Fruit fly (Drosophila melanogaster) whole organism, prepupa: Measurements from ENCODE around the gene ND-MNLL.

Experiments used
- CG10669 ChIP-seq: fragments of 200-800 bp; sonication (Bioruptor generic); optimal IDR thresholded peaks from 3 replicates; lab custom pipeline; 2018; ENCODE audit warnings: missing biosample characterization, mild to moderate bottlenecking, missing genetic modification characterization, moderate library complexity
- CG11902 ChIP-seq: fragments of 200-800 bp; sonication (Bioruptor generic); optimal IDR thresholded peaks from 3 replicates; lab custom pipeline; 2016; ENCODE audit warnings: missing biosample characterization, missing genetic modification characterization
- CG15336 ChIP-seq: fragments of 200-800 bp; sonication (Bioruptor generic); IDR thresholded peaks from 2 replicates; pipeline ENCODE4 v1.3.6; 2022; ENCODE audit warnings: missing biosample characterization, missing genetic modification characterization
- CG32006 ChIP-seq: fragments of 200-800 bp; sonication (Bioruptor generic); optimal IDR thresholded peaks from 3 replicates; lab custom pipeline; 2017; ENCODE audit warnings: missing biosample characterization, mild to moderate bottlenecking, missing genetic modification characterization
- CG6276 ChIP-seq: fragments of 200-800 bp; sonication (Bioruptor generic); optimal IDR thresholded peaks from 2 replicates; lab custom pipeline; 2017; ENCODE audit warnings: missing biosample characterization, mild to moderate bottlenecking, missing genetic modification characterization
- CG7368 ChIP-seq: fragments of 200-800 bp; sonication (Bioruptor generic); optimal IDR thresholded peaks from 3 replicates; lab custom pipeline; 2016; ENCODE audit warnings: missing biosample characterization, missing genetic modification characterization
- Eip75B ChIP-seq: fragments of 200-800 bp; sonication (Bioruptor generic); optimal IDR thresholded peaks from 3 replicates; lab custom pipeline; 2016; ENCODE audit warnings: missing biosample characterization, missing genetic modification characterization
- Eip78C ChIP-seq: fragments of 200-800 bp; sonication (Bioruptor generic); peaks from one replicate; lab custom pipeline; 2016; ENCODE audit warnings: missing biosample characterization, missing genetic modification characterization
- Eip93F ChIP-seq: fragments of 200-800 bp; sonication (Bioruptor generic); optimal IDR thresholded peaks from 2 replicates; lab custom pipeline; 2016; ENCODE audit warnings: missing biosample characterization, mild to moderate bottlenecking, missing genetic modification characterization
- Ets21C ChIP-seq: fragments of 200-800 bp; sonication (Bioruptor generic); optimal IDR thresholded peaks from 3 replicates; lab custom pipeline; 2016; ENCODE audit warnings: missing biosample characterization, missing genetic modification characterization
- Met ChIP-seq: fragments of 200-800 bp; sonication (Bioruptor generic); optimal IDR thresholded peaks from 3 replicates; lab custom pipeline; 2016; ENCODE audit warnings: missing biosample characterization, missing genetic modification characterization
- fd59A ChIP-seq: fragments of 200-800 bp; sonication (Bioruptor generic); optimal IDR thresholded peaks from 2 replicates; lab custom pipeline; 2017; ENCODE audit warnings: missing biosample characterization, mild to moderate bottlenecking, missing genetic modification characterization, missing genetic modification reagents
- lz ChIP-seq: fragments of 200-800 bp; sonication (Bioruptor generic); optimal IDR thresholded peaks from 3 replicates; lab custom pipeline; 2016; ENCODE audit warnings: missing biosample characterization, missing genetic modification characterization
- pdm3 ChIP-seq: fragments of 200-800 bp; sonication (Bioruptor generic); optimal IDR thresholded peaks from 3 replicates; lab custom pipeline; 2016; ENCODE audit warnings: missing biosample characterization, missing genetic modification characterization

DNA sequence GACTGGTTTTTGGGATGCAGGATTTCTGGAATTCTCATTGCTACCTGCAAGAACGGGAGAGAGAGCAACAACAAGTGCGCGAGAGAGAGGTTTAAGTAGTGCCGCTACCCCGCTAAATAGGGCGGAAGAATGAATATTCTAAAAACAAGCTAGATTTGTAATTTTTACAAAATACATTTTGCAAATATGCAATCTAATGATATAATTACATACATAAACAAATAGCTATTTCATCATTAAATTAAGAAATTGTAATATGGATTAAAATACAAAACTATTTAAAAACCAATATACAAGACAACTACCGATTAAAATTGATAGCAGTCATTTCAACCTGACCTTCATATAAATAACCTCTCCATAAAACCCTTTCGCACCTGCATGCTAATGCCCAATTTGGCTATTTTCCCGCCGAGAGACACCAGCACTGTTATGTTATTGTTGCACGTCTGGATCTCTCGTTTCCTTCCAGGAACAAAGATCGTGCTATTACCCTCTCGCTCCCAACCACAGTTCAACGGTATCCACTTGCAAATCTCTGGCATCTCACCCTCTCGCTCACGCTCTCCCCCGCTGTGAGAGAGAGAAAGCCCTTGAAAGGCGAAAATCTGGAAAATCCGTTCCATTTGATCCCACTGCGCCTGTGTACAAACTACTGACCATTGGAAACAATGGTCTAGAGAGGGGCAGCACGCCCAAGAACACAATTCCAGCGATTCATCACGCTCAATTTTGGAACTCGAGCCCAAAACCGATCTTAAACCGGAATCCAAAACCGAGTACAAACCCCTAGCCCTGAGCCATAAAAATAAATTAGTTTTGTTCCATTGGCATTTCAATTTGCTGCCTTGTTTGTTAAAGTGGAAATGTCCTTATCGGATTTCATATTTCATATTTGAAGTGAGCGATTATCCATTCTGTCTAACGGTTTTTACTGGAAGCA lies 1.7 kb downstream of the ND-MNLL start, which contains the start of gene Nek2:
- TF ChIP-seq CG10669 (peak; percentile 19), Ets21C (no peak), Met (GFP tag; lab: Kevin White, UChicago) (no peak), Eip93F (GFP tag; lab: Kevin White, UChicago) (no peak), CG6276 (GFP tag; lab: Kevin White, UChicago) (peak; percentile 19), Eip78C (GFP tag; lab: Kevin White, UChicago) (peak; percentile 79), CG15336 (GFP tag; lab: Robert Waterston, UW) (0 out of 2 replicates have a peak, but pooled peaks have one; percentile 15), fd59A (no peak), CG7368 (GFP tag; lab: Kevin White, UChicago) (no peak), CG11902 (no peak), pdm3 (GFP tag; lab: Kevin White, UChicago) (no peak), Eip75B (no peak), CG32006 (GFP tag; lab: Kevin White, UChicago) (peak; percentile 31), lz (GFP tag; lab: Kevin White, UChicago) (peak; percentile 9)
